Worm (Caenorhabditis elegans) whole organism, L1 larva: ENCODE results near the gene pept-1.

Experiments used
- C16A3.4 ChIP-seq: fragments of 150-350 bp; optimal IDR thresholded peaks from 2 replicates; lab custom pipeline; 2014; ENCODE audit warnings: missing biosample characterization, missing genetic modification characterization
- mdl-1 ChIP-seq, 2 experiments: fragments of 150-350 bp; optimal IDR thresholded peaks; 2 replicates each; lab custom pipeline; 2014 to 2017; ENCODE audit warnings: missing biosample characterization in 2 of 2, missing genetic modification characterization in 2 of 2, inconsistent platforms in 1 of 2
- skn-1 ChIP-seq: fragments of 150-350 bp; optimal IDR thresholded peaks from 2 replicates; lab custom pipeline; 2014; ENCODE audit warnings: missing biosample characterization, missing genetic modification characterization
- unc-62 ChIP-seq: fragments of 150-350 bp; optimal IDR thresholded peaks from 2 replicates; lab custom pipeline; 2014; ENCODE audit warnings: missing biosample characterization, missing genetic modification reagents, missing genetic modification characterization

ce11 chrX:6440464-6440863, 16.2 kb upstream of the pept-1 start, which contains the start of gene K10C2.14:
- no peak for TF ChIP-seq unc-62 (GFP tag; lab: Kevin White, UChicago)
- TF ChIP-seq skn-1 (tag; lab: Kevin White, UChicago): no peak
- no peak for TF ChIP-seq C16A3.4 (tag; lab: Kevin White, UChicago)
- TF ChIP-seq mdl-1 (tag; optimal IDR thresholded peaks at IDR 0.05; lab: Kevin White, UChicago): no peak
